Worm (Caenorhabditis elegans) whole organism, mixed stage, embryonic: ENCODE data around the gene Y57G11C.20.

Experiments used
- ceh-43 ChIP-seq: fragments of 200-800 bp; sonication (Bioruptor generic); optimal IDR thresholded peaks from 2 replicates; lab custom pipeline; 2018; ENCODE audit warnings: mild to moderate bottlenecking, missing genetic modification characterization, moderate library complexity, missing compliant biosample characterization
- elt-3 ChIP-seq: fragments of 150-350 bp; optimal IDR thresholded peaks from 2 replicates; lab custom pipeline; 2014; ENCODE audit warnings: missing biosample characterization, missing genetic modification characterization
- lin-13 ChIP-seq: fragments of 150-350 bp; optimal IDR thresholded peaks from 2 replicates; lab custom pipeline; 2014; ENCODE audit warnings: missing biosample characterization, missing genetic modification characterization
- nhr-12 ChIP-seq: fragments of 150-350 bp; optimal IDR thresholded peaks from 2 replicates; lab custom pipeline; 2014; ENCODE audit warnings: missing biosample characterization, missing genetic modification characterization
- nhr-237 ChIP-seq: fragments of 150-350 bp; optimal IDR thresholded peaks from 2 replicates; lab custom pipeline; 2014; ENCODE audit warnings: missing biosample characterization, missing genetic modification characterization
- snpc-4 ChIP-seq: fragments of 150-350 bp; optimal IDR thresholded peaks from 2 replicates; lab custom pipeline; 2014; ENCODE audit warnings: missing biosample characterization, missing genetic modification characterization

DNA sequence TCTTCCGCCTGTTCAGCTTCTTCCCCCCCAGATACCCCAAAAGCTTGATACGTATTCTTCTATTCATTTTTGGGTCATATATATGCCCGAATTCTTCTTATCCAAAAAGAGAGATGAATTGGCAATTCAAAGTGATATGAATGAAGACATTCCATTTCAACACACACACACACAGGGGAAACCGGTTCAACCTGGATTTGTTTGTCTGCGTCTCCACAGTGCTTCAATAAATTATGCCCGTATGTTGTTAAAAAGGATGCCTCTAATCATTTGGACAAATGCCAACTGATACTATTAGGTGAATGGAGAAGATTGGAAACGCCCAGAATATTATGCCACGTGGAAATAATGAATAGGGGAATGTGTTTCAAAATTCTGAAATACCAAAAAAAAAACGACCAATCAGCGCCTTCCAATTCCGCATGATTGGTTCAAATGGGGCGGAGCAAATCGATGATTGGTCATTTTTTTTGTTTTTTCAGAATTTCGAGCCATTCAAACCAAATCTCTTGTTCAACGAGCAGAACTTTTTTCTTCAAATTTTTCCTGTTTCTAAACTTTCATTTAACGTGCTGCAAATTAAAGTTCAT is 26.8 kb downstream of the Y57G11C.20 start:
- TF ChIP-seq snpc-4 (tag; lab: Kevin White, UChicago) (no peak), elt-3 (tag; lab: Kevin White, UChicago) (peak; percentile 35), nhr-237 (no peak), nhr-12 (tag; lab: Kevin White, UChicago) (no peak), ceh-43 (GFP tag; lab: Kevin White, UChicago) (no peak), lin-13 (no peak)
